Worm (Caenorhabditis elegans) whole organism, L4 larva: Measurements from ENCODE around the gene str-173.

ENCODE experiments used
- ama-1 ChIP-seq: fragments of 150-350 bp; optimal IDR thresholded peaks from 2 replicates; lab custom pipeline; 2014; ENCODE audit warnings: inconsistent platforms, mixed read lengths
- jun-1 ChIP-seq: fragments of 150-350 bp; optimal IDR thresholded peaks from 2 replicates; lab custom pipeline; 2014; ENCODE audit warnings: missing biosample characterization, missing genetic modification reagents, missing genetic modification characterization
- nhr-11 ChIP-seq: fragments of 150-350 bp; optimal IDR thresholded peaks from 2 replicates; lab custom pipeline; 2014; ENCODE audit warnings: missing biosample characterization, missing genetic modification characterization
- pqm-1 ChIP-seq: sonication (generic microtip); optimal IDR thresholded peaks from 2 replicates; lab custom pipeline; 2017; ENCODE audit warnings: missing biosample characterization, missing genetic modification characterization

- no peak for TF ChIP-seq nhr-11 (tag; lab: Kevin White, UChicago)
- TF ChIP-seq pqm-1 (tag; lab: Kevin White, UChicago), result no peak
- no peak for TF ChIP-seq jun-1 (tag; lab: Kevin White, UChicago)
- TF ChIP-seq ama-1 (lab: Kevin White, UChicago), result peak; percentile 90
Measured at ce11 chrIV:4880634-4881033, 19.1 kb downstream of the str-173 start.
